Fruit fly (Drosophila melanogaster) whole organism, embryonic: ENCODE results near the gene CG18557.
A peak's percentile ranks its signal among the peaks of the same experiment; 100 is the strongest.

Source experiments
- Awh ChIP-seq: fragments of 200-800 bp; sonication (Bioruptor generic); IDR thresholded peaks from 2 replicates; pipeline ENCODE4, ENCODE4 v1.3.6; 2022; ENCODE audit warnings: missing biosample characterization, missing genetic modification characterization
- CG12104 ChIP-seq: fragments of 200-800 bp; sonication (Bioruptor generic); optimal IDR thresholded peaks from 3 replicates; lab custom pipeline; 2016; ENCODE audit warnings: missing biosample characterization, missing genetic modification characterization
- CG12659 ChIP-seq: fragments of 200-800 bp; sonication (Bioruptor generic); optimal IDR thresholded peaks from 3 replicates; lab custom pipeline; 2017; ENCODE audit warnings: mild to moderate bottlenecking, missing biosample characterization, missing genetic modification reagents, missing genetic modification characterization
- CG13424 ChIP-seq: fragments of 200-800 bp; sonication (Bioruptor generic); optimal IDR thresholded peaks from 2 replicates; lab custom pipeline; 2019; ENCODE audit warnings: missing biosample characterization, mild to moderate bottlenecking, missing genetic modification characterization, moderate library complexity
- CG17361 ChIP-seq: fragments of 200-800 bp; sonication (Bioruptor generic); IDR thresholded peaks from 3 replicates; pipeline ENCODE4 v1.3.6; 2022; ENCODE audit warnings: missing biosample characterization, missing genetic modification characterization
- CG2116 ChIP-seq: fragments of 200-800 bp; sonication (Bioruptor generic); optimal IDR thresholded peaks from 3 replicates; lab custom pipeline; 2018; ENCODE audit warnings: missing biosample characterization, mild to moderate bottlenecking, missing genetic modification characterization
- CG2120 ChIP-seq: fragments of 200-800 bp; sonication (Bioruptor generic); optimal IDR thresholded peaks from 3 replicates; lab custom pipeline; 2016; ENCODE audit warnings: missing biosample characterization, missing genetic modification characterization
- CG3163 ChIP-seq: fragments of 200-800 bp; sonication (Bioruptor generic); optimal IDR thresholded peaks from 3 replicates; lab custom pipeline; 2016; ENCODE audit warnings: missing biosample characterization, missing genetic modification characterization
- CG32532 ChIP-seq: fragments of 200-800 bp; sonication (Bioruptor generic); IDR thresholded peaks from 2 replicates; pipeline ENCODE4 v1.3.6; 2022; ENCODE audit warnings: missing biosample characterization, missing genetic modification characterization
- CG3995 ChIP-seq: fragments of 200-800 bp; sonication (Bioruptor generic); optimal IDR thresholded peaks from 3 replicates; lab custom pipeline; 2016; ENCODE audit warnings: missing biosample characterization, missing genetic modification characterization
- CG4360 ChIP-seq: fragments of 200-800 bp; sonication (Bioruptor generic); IDR thresholded peaks from 2 replicates; pipeline ENCODE4 v1.3.6; 2022; ENCODE audit warnings: missing biosample characterization, missing genetic modification characterization
- CG6683 ChIP-seq: fragments of 200-800 bp; sonication (Bioruptor generic); optimal IDR thresholded peaks from 2 replicates; lab custom pipeline; 2017; ENCODE audit warnings: missing biosample characterization, mild to moderate bottlenecking, missing genetic modification characterization, missing genetic modification reagents
- CG6791 ChIP-seq: fragments of 200-800 bp; sonication (Bioruptor generic); IDR thresholded peaks from 3 replicates; pipeline ENCODE4 v1.3.6; 2022; ENCODE audit warnings: missing biosample characterization, missing genetic modification characterization; ENCODE audit not compliant: partially characterized antibody
- CG8388 ChIP-seq: fragments of 200-800 bp; sonication (Bioruptor generic); optimal IDR thresholded peaks from 2 replicates; lab custom pipeline; 2019; ENCODE audit warnings: missing biosample characterization, mild to moderate bottlenecking, missing genetic modification characterization, moderate library complexity
- CG8765 ChIP-seq: fragments of 200-800 bp; sonication (Bioruptor generic); IDR thresholded peaks from 2 replicates; pipeline ENCODE4 v1.3.6; 2022; ENCODE audit warnings: missing biosample characterization, missing genetic modification characterization
- CG9215 ChIP-seq: fragments of 200-800 bp; sonication (Bioruptor generic); IDR thresholded peaks from 2 replicates; pipeline ENCODE4 v1.3.6; 2022; ENCODE audit warnings: missing biosample characterization, missing genetic modification characterization
- CG9797 ChIP-seq: fragments of 200-800 bp; sonication (Bioruptor generic); optimal IDR thresholded peaks from 3 replicates; lab custom pipeline; 2018; ENCODE audit warnings: missing biosample characterization, mild to moderate bottlenecking, missing genetic modification characterization
- CG9817 ChIP-seq: fragments of 200-800 bp; sonication (Bioruptor generic); optimal IDR thresholded peaks from 2 replicates; lab custom pipeline; 2018; ENCODE audit warnings: missing biosample characterization, mild to moderate bottlenecking, missing genetic modification characterization, moderate library complexity
- CG9932 ChIP-seq: fragments of 200-800 bp; sonication (Bioruptor generic); IDR thresholded peaks from 2 replicates; pipeline ENCODE4 v1.3.6; 2022; ENCODE audit warnings: missing biosample characterization, missing genetic modification characterization
- Deaf1 ChIP-seq: fragments of 200-800 bp; optimal IDR thresholded peaks from 3 replicates; lab custom pipeline; 2019; ENCODE audit warnings: missing biosample characterization, mild to moderate bottlenecking, missing genetic modification characterization, moderate library complexity
- Dp ChIP-seq: fragments of 200-800 bp; sonication (Bioruptor generic); optimal IDR thresholded peaks from 2 replicates; lab custom pipeline; 2018; ENCODE audit warnings: missing biosample characterization, mild to moderate bottlenecking, missing genetic modification characterization, moderate library complexity
- Drgx ChIP-seq: fragments of 200-800 bp; sonication (Bioruptor generic); IDR thresholded peaks from 2 replicates; pipeline ENCODE4 v1.3.6; 2022; ENCODE audit warnings: missing biosample characterization, missing genetic modification characterization
- Ets65A ChIP-seq: fragments of 200-800 bp; sonication (Bioruptor generic); peaks from one replicate; lab custom pipeline; 2016; ENCODE audit warnings: missing biosample characterization, missing genetic modification characterization
- GATAe ChIP-seq: fragments of 200-800 bp; sonication (Bioruptor generic); conservative IDR thresholded peaks from 2 replicates; pipeline ENCODE4 v1.3.6; 2022; ENCODE audit warnings: missing biosample characterization, missing genetic modification characterization
- HLH54F ChIP-seq: fragments of 200-800 bp; sonication (Bioruptor generic); optimal IDR thresholded peaks from 3 replicates; lab custom pipeline; 2016; ENCODE audit warnings: missing biosample characterization, missing genetic modification characterization
- Hmr ChIP-seq: fragments of 200-800 bp; sonication (Bioruptor generic); optimal IDR thresholded peaks from 3 replicates; lab custom pipeline; 2017; ENCODE audit warnings: mild to moderate bottlenecking, missing biosample characterization, missing genetic modification reagents, missing genetic modification characterization
- Nf-YA ChIP-seq: fragments of 200-800 bp; sonication (Bioruptor generic); IDR thresholded peaks from 2 replicates; pipeline ENCODE4 v1.3.6; 2022; ENCODE audit warnings: missing biosample characterization, missing genetic modification characterization
- Tbp ChIP-seq: fragments of >200 bp; optimal IDR thresholded peaks from 2 replicates; lab custom pipeline; 2018; ENCODE audit warnings: missing biosample characterization, missing genetic modification characterization
- Usf ChIP-seq: fragments of 200-800 bp; sonication (Bioruptor generic); optimal IDR thresholded peaks from 2 replicates; lab custom pipeline; 2017; ENCODE audit warnings: missing genotype, missing biosample characterization, missing genetic modification characterization
- Xrp1 ChIP-seq: fragments of 200-800 bp; sonication (Bioruptor generic); IDR thresholded peaks from 2 replicates; pipeline ENCODE4 v1.3.6; 2022; ENCODE audit warnings: missing biosample characterization, missing genetic modification characterization
- abd-A ChIP-seq: fragments of 200-800 bp; sonication (Bioruptor generic); optimal IDR thresholded peaks from 3 replicates; lab custom pipeline; 2019; ENCODE audit warnings: missing biosample characterization, mild to moderate bottlenecking, missing genetic modification characterization, moderate library complexity
- ash1 ChIP-seq: fragments of 200-800 bp; sonication (Bioruptor generic); optimal IDR thresholded peaks from 2 replicates; lab custom pipeline; 2018; ENCODE audit warnings: missing biosample characterization, mild to moderate bottlenecking, missing genetic modification characterization
- ato ChIP-seq: fragments of 200-800 bp; sonication (Bioruptor generic); IDR thresholded peaks from 2 replicates; pipeline ENCODE4 v1.3.6; 2022; ENCODE audit warnings: missing biosample characterization, missing genetic modification characterization; ENCODE audit not compliant: partially characterized antibody
- bcd ChIP-seq: fragments of 200-800 bp; sonication (Bioruptor generic); optimal IDR thresholded peaks from 2 replicates; lab custom pipeline; 2017; ENCODE audit warnings: missing biosample characterization, mild to moderate bottlenecking, missing genetic modification characterization
- croc ChIP-seq: fragments of 200-800 bp; sonication (Bioruptor generic); conservative IDR thresholded peaks from 3 replicates; pipeline ENCODE4 v1.3.6; 2022; ENCODE audit warnings: missing biosample characterization, missing genetic modification characterization
- ems ChIP-seq: fragments of 200-800 bp; sonication (Bioruptor generic); optimal IDR thresholded peaks from 3 replicates; lab custom pipeline; 2016; ENCODE audit warnings: missing biosample characterization, missing genetic modification characterization
- fd102C ChIP-seq: fragments of 200-800 bp; sonication (Bioruptor generic); optimal IDR thresholded peaks from 2 replicates; lab custom pipeline; 2018; ENCODE audit warnings: missing biosample characterization, mild to moderate bottlenecking, missing genetic modification characterization, moderate library complexity
- ftz-f1 ChIP-seq: fragments of 200-800 bp; sonication (Bioruptor generic); optimal IDR thresholded peaks from 2 replicates; lab custom pipeline; 2016; ENCODE audit warnings: missing biosample characterization, missing genetic modification characterization
- gem ChIP-seq: fragments of 200-800 bp; sonication (Bioruptor generic); optimal IDR thresholded peaks from 2 replicates; lab custom pipeline; 2019; ENCODE audit warnings: missing biosample characterization, mild to moderate bottlenecking, missing genetic modification characterization, moderate library complexity
- gsb ChIP-seq: fragments of 200-800 bp; sonication (Bioruptor generic); IDR thresholded peaks from 2 replicates; pipeline ENCODE4 v1.3.6; 2022; ENCODE audit warnings: missing biosample characterization, missing genetic modification characterization
- her ChIP-seq: fragments of 200-800 bp; sonication (Bioruptor generic); optimal IDR thresholded peaks from 2 replicates; lab custom pipeline; 2016; ENCODE audit warnings: missing biosample characterization, missing genetic modification characterization
- lab ChIP-seq: fragments of 200-800 bp; sonication (Bioruptor generic); optimal IDR thresholded peaks from 3 replicates; lab custom pipeline; 2017; ENCODE audit warnings: missing biosample characterization, missing genetic modification characterization, mild to moderate bottlenecking, moderate library complexity, missing genetic modification reagents
- lbe ChIP-seq: fragments of 200-800 bp; sonication (Bioruptor generic); optimal IDR thresholded peaks from 2 replicates; lab custom pipeline; 2016; ENCODE audit warnings: missing biosample characterization, mild to moderate bottlenecking, missing genetic modification characterization
- run ChIP-seq: fragments of 200-800 bp; sonication (Bioruptor generic); optimal IDR thresholded peaks from 3 replicates; lab custom pipeline; 2018; ENCODE audit warnings: missing biosample characterization, mild to moderate bottlenecking, missing genetic modification characterization
- stwl ChIP-seq: fragments of 200-800 bp; sonication (Bioruptor generic); optimal IDR thresholded peaks from 3 replicates; lab custom pipeline; 2018; ENCODE audit warnings: missing biosample characterization, mild to moderate bottlenecking, missing genetic modification characterization, moderate library complexity
- sug ChIP-seq: fragments of 200-800 bp; optimal IDR thresholded peaks from 2 replicates; lab custom pipeline; 2019; ENCODE audit warnings: missing biosample characterization, mild to moderate bottlenecking, missing genetic modification characterization, moderate library complexity
- tx ChIP-seq: fragments of 200-800 bp; sonication (Bioruptor generic); optimal IDR thresholded peaks from 2 replicates; lab custom pipeline; 2016; ENCODE audit warnings: missing biosample characterization, missing genetic modification characterization
- wek ChIP-seq: fragments of 200-800 bp; sonication (Bioruptor generic); optimal IDR thresholded peaks from 3 replicates; lab custom pipeline; 2018; ENCODE audit warnings: missing biosample characterization, mild to moderate bottlenecking, missing genetic modification characterization, moderate library complexity
- wor ChIP-seq: fragments of 200-800 bp; sonication (Bioruptor generic); IDR thresholded peaks from 2 replicates; pipeline ENCODE4 v1.3.6; 2022; ENCODE audit warnings: missing biosample characterization, missing genetic modification characterization

Gene CG18557

dm6 chr2L:2855773-2856615 lies 10.5 kb upstream of the CG18557 start, which contains the start of the genes CG3104 and RpS21 (continued):
- TF ChIP-seq Drgx, result 0 out of 2 replicates have a peak, but pooled peaks have one; percentile 22
- TF ChIP-seq tx (GFP tag; lab: Kevin White, UChicago), result peak; percentile 71
- no peak for TF ChIP-seq ato
- TF ChIP-seq CG17361 (GFP tag; lab: Robert Waterston, UW), result peak; percentile 85
- peak; percentile 80 for TF ChIP-seq wek (GFP tag; lab: Kevin White, UChicago)
- peak; percentile 35 for TF ChIP-seq ftz-f1 (GFP tag; lab: Kevin White, UChicago)
- peak; percentile 81 for TF ChIP-seq gsb (GFP tag; lab: Robert Waterston, UW)
- TF ChIP-seq gem (tag; lab: Kevin White, UChicago), result peak; percentile 61
- TF ChIP-seq CG6791 (GFP tag; lab: Robert Waterston, UW), result 0 out of 3 replicates have a peak, but pooled peaks have one; percentile 5
- TF ChIP-seq Usf (GFP tag; lab: Kevin White, UChicago), result peak; percentile 85
- peak; percentile 61 for TF ChIP-seq CG6683
- TF ChIP-seq Hmr (GFP tag; lab: Kevin White, UChicago), result peak; percentile 96
- peak; percentile 58 for TF ChIP-seq lbe
- peak; percentile 86 for TF ChIP-seq sug
- peak; percentile 79 for TF ChIP-seq CG13424 (tag; lab: Kevin White, UChicago)
- TF ChIP-seq Dp (GFP tag; lab: Kevin White, UChicago), result peak; percentile 80
- peak; percentile 71 for TF ChIP-seq ems (GFP tag; lab: Kevin White, UChicago)
- peak; percentile 52 for TF ChIP-seq abd-A
- peak; percentile 93 for TF ChIP-seq bcd (GFP tag; lab: Kevin White, UChicago)
- peak; percentile 78 for TF ChIP-seq CG8765 (GFP tag; lab: Robert Waterston, UW)
- peak; percentile 70; the same call in 1 of the 2 replicates for TF ChIP-seq Nf-YA (GFP tag; lab: Robert Waterston, UW)
- TF ChIP-seq her (GFP tag; lab: Kevin White, UChicago), result peak; percentile 80
- TF ChIP-seq CG12659 (GFP tag; lab: Kevin White, UChicago), result peak; percentile 96
- TF ChIP-seq CG2120 (GFP tag; lab: Kevin White, UChicago), result peak; percentile 73
- TF ChIP-seq Tbp (GFP tag; lab: Kevin White, UChicago), result peak; percentile 31
- TF ChIP-seq fd102C (GFP tag; lab: Kevin White, UChicago), result peak; percentile 62
- peak; percentile 70 for TF ChIP-seq CG2116 (GFP tag; lab: Kevin White, UChicago)
- TF ChIP-seq CG3163 (GFP tag; lab: Kevin White, UChicago), result peak; percentile 68
- TF ChIP-seq CG12104 (GFP tag; lab: Kevin White, UChicago), result peak; percentile 87
- peak; percentile 88 for TF ChIP-seq HLH54F (GFP tag; lab: Kevin White, UChicago)
- peak; percentile 99 for TF ChIP-seq Ets65A
- TF ChIP-seq Xrp1 (GFP tag; lab: Robert Waterston, UW), result peak; percentile 60
- TF ChIP-seq CG9932 (GFP tag; lab: Robert Waterston, UW), result peak; percentile 93
- TF ChIP-seq CG32532 (GFP tag; lab: Robert Waterston, UW), result peak; percentile 95
- TF ChIP-seq Deaf1 (tag; lab: Kevin White, UChicago), result peak; percentile 61
- TF ChIP-seq stwl (tag; lab: Kevin White, UChicago), result peak; percentile 79
- TF ChIP-seq wor (GFP tag; lab: Robert Waterston, UW), result peak; percentile 67
- peak; percentile 82 for TF ChIP-seq Awh (GFP tag; lab: Robert Waterston, UW)
- TF ChIP-seq CG9817 (tag; lab: Kevin White, UChicago), result peak; percentile 86
- peak; percentile 95 for TF ChIP-seq CG9797
- peak; percentile 72 for TF ChIP-seq CG3995 (GFP tag; lab: Kevin White, UChicago)
- TF ChIP-seq ash1, result peak; percentile 77
- TF ChIP-seq CG8388 (GFP tag; lab: Kevin White, UChicago), result peak; percentile 55
- TF ChIP-seq CG9215 (GFP tag; lab: Robert Waterston, UW), result peak; percentile 76
- peak; percentile 65 for TF ChIP-seq run (tag; lab: Kevin White, UChicago)
- no peak for TF ChIP-seq GATAe
- TF ChIP-seq croc (GFP tag; lab: Robert Waterston, UW), result peak; percentile 58
- peak; percentile 95 for TF ChIP-seq lab (GFP tag; lab: Kevin White, UChicago)
- TF ChIP-seq CG4360 (GFP tag; lab: Robert Waterston, UW), result peak; percentile 62
